Fruit fly (Drosophila melanogaster) whole organism, embryonic: ENCODE measurements around the gene CG31131.

Experiments
- Bgb ChIP-seq: fragments of 200-800 bp; sonication (Bioruptor generic); IDR thresholded peaks from 2 replicates; pipeline ENCODE4 v1.3.6; 2022; ENCODE audit warnings: missing biosample characterization, missing genetic modification characterization; ENCODE audit not compliant: partially characterized antibody
- CG10321 ChIP-seq: fragments of 200-800 bp; sonication (Bioruptor generic); IDR thresholded peaks from 2 replicates; pipeline ENCODE4 v1.3.6; 2022; ENCODE audit warnings: missing biosample characterization, missing genetic modification characterization
- CG10565 ChIP-seq: fragments of 200-800 bp; sonication (Bioruptor generic); optimal IDR thresholded peaks from 3 replicates; lab custom pipeline; 2016; ENCODE audit warnings: missing biosample characterization, mild to moderate bottlenecking, missing genetic modification characterization
- CG11398 ChIP-seq: fragments of 200-800 bp; sonication (Bioruptor generic); optimal IDR thresholded peaks from 2 replicates; lab custom pipeline; 2016; ENCODE audit warnings: missing biosample characterization, missing genetic modification characterization
- CG11723 ChIP-seq: fragments of 200-800 bp; sonication (Bioruptor generic); optimal IDR thresholded peaks from 2 replicates; lab custom pipeline; 2017; ENCODE audit warnings: missing biosample characterization, mild to moderate bottlenecking, missing genetic modification characterization
- CG12744 ChIP-seq: fragments of 200-800 bp; sonication (Bioruptor generic); optimal IDR thresholded peaks from 2 replicates; lab custom pipeline; 2016; ENCODE audit warnings: missing biosample characterization, missing genetic modification characterization
- CG13296 ChIP-seq: fragments of 200-800 bp; sonication (Bioruptor generic); optimal IDR thresholded peaks from 3 replicates; lab custom pipeline; 2018; ENCODE audit warnings: missing biosample characterization, mild to moderate bottlenecking, missing genetic modification characterization
- CG13624 ChIP-seq: fragments of 200-800 bp; sonication (Bioruptor generic); optimal IDR thresholded peaks from 2 replicates; lab custom pipeline; 2016; ENCODE audit warnings: missing biosample characterization, missing genetic modification characterization
- CG14014 ChIP-seq: fragments of 200-800 bp; sonication (Bioruptor generic); IDR thresholded peaks from 2 replicates; pipeline ENCODE4 v1.3.6; 2022; ENCODE audit warnings: missing biosample characterization, missing genetic modification characterization
- CG14050 ChIP-seq: fragments of 200-800 bp; sonication (Bioruptor generic); IDR thresholded peaks from 3 replicates; pipeline ENCODE4 v1.3.6; 2022; ENCODE audit warnings: missing biosample characterization, missing genetic modification characterization
- CG17385 ChIP-seq: fragments of 200-800 bp; sonication (Bioruptor generic); optimal IDR thresholded peaks from 3 replicates; lab custom pipeline; 2018; ENCODE audit warnings: missing biosample characterization, mild to moderate bottlenecking, missing genetic modification characterization
- CG18764 ChIP-seq: fragments of 200-800 bp; sonication (Bioruptor generic); optimal IDR thresholded peaks from 3 replicates; lab custom pipeline; 2016; ENCODE audit warnings: missing biosample characterization, missing genetic modification characterization
- CG2199 ChIP-seq: fragments of 200-800 bp; sonication (Bioruptor generic); IDR thresholded peaks from 3 replicates; pipeline ENCODE4 v1.3.6; 2022; ENCODE audit warnings: missing biosample characterization, missing genetic modification characterization
- CG2678 ChIP-seq: fragments of 200-800 bp; sonication (Bioruptor generic); optimal IDR thresholded peaks from 3 replicates; lab custom pipeline; 2019; ENCODE audit warnings: missing biosample characterization, mild to moderate bottlenecking, missing genetic modification characterization, moderate library complexity
- CG31224 ChIP-seq: fragments of 200-800 bp; sonication (Bioruptor generic); IDR thresholded peaks from 2 replicates; pipeline ENCODE4 v1.3.6; 2022; ENCODE audit warnings: missing biosample characterization, missing genetic modification characterization
- CG3847 ChIP-seq: fragments of 200-800 bp; sonication (Bioruptor generic); IDR thresholded peaks from 2 replicates; pipeline ENCODE4 v1.3.6; 2022; ENCODE audit warnings: missing biosample characterization, missing genetic modification characterization
- CG4820 ChIP-seq: fragments of 200-800 bp; sonication (Bioruptor generic); optimal IDR thresholded peaks from 3 replicates; lab custom pipeline; 2016; ENCODE audit warnings: missing biosample characterization, missing genetic modification characterization
- CG6254 ChIP-seq: fragments of 200-800 bp; sonication (Bioruptor generic); optimal IDR thresholded peaks from 3 replicates; lab custom pipeline; 2017; ENCODE audit warnings: mild to moderate bottlenecking, missing biosample characterization, missing genetic modification reagents, missing genetic modification characterization
- CG6791 ChIP-seq: fragments of 200-800 bp; sonication (Bioruptor generic); IDR thresholded peaks from 3 replicates; pipeline ENCODE4 v1.3.6; 2022; ENCODE audit warnings: missing biosample characterization, missing genetic modification characterization; ENCODE audit not compliant: partially characterized antibody
- CG8359 ChIP-seq: fragments of 200-800 bp; sonication (Bioruptor generic); optimal IDR thresholded peaks from 2 replicates; lab custom pipeline; 2017; ENCODE audit warnings: missing biosample characterization, mild to moderate bottlenecking, missing genetic modification characterization, borderline replicate concordance
- CG8478 ChIP-seq: fragments of >200 bp; optimal IDR thresholded peaks from 2 replicates; lab custom pipeline; 2018
- CG9437 ChIP-seq: fragments of 200-800 bp; sonication (Bioruptor generic); optimal IDR thresholded peaks from 2 replicates; lab custom pipeline; 2018; ENCODE audit warnings: missing biosample characterization, mild to moderate bottlenecking, missing genetic modification characterization
- CHES-1-like ChIP-seq: fragments of 200-800 bp; sonication (Bioruptor generic); optimal IDR thresholded peaks from 2 replicates; lab custom pipeline; 2016; ENCODE audit warnings: missing biosample characterization, missing genetic modification characterization
- CoRest ChIP-seq: fragments of 200-800 bp; sonication (Bioruptor generic); optimal IDR thresholded peaks from 3 replicates; lab custom pipeline; 2018; ENCODE audit warnings: missing biosample characterization, mild to moderate bottlenecking, missing genetic modification characterization, moderate library complexity
- Drgx ChIP-seq: fragments of 200-800 bp; sonication (Bioruptor generic); IDR thresholded peaks from 2 replicates; pipeline ENCODE4 v1.3.6; 2022; ENCODE audit warnings: missing biosample characterization, missing genetic modification characterization
- H2.0 ChIP-seq: fragments of 200-800 bp; sonication (Bioruptor generic); IDR thresholded peaks from 2 replicates; pipeline ENCODE4 v1.3.6; 2022; ENCODE audit warnings: missing biosample characterization, missing genetic modification characterization
- HLH54F ChIP-seq: fragments of 200-800 bp; sonication (Bioruptor generic); optimal IDR thresholded peaks from 3 replicates; lab custom pipeline; 2016; ENCODE audit warnings: missing biosample characterization, missing genetic modification characterization
- Hand ChIP-seq: fragments of 200-800 bp; sonication (Bioruptor generic); optimal IDR thresholded peaks from 2 replicates; lab custom pipeline; 2017; ENCODE audit warnings: mild to moderate bottlenecking, missing biosample characterization, missing genetic modification reagents, missing genetic modification characterization
- Lhr ChIP-seq: fragments of 200-800 bp; sonication (Bioruptor generic); optimal IDR thresholded peaks from 3 replicates; lab custom pipeline; 2017; ENCODE audit warnings: mild to moderate bottlenecking, missing biosample characterization, missing genetic modification reagents, missing genetic modification characterization
- Mad ChIP-seq: fragments of 200-800 bp; sonication (Bioruptor generic); optimal IDR thresholded peaks from 2 replicates; lab custom pipeline; 2016; ENCODE audit warnings: missing biosample characterization, missing genetic modification characterization
- Max ChIP-seq: fragments of 200-800 bp; sonication (Bioruptor generic); optimal IDR thresholded peaks from 2 replicates; lab custom pipeline; 2016; ENCODE audit warnings: missing biosample characterization, mild to moderate bottlenecking, missing genetic modification characterization
- Mrtf ChIP-seq: fragments of 200-800 bp; sonication (Bioruptor generic); IDR thresholded peaks from 3 replicates; pipeline ENCODE4 v1.3.6; 2022; ENCODE audit warnings: missing biosample characterization, missing genetic modification characterization
- NK7.1 ChIP-seq: fragments of 200-800 bp; sonication (Bioruptor generic); optimal IDR thresholded peaks from 3 replicates; lab custom pipeline; 2016; ENCODE audit warnings: missing biosample characterization, missing genetic modification characterization
- Oaz ChIP-seq: fragments of 200-800 bp; sonication (Bioruptor generic); IDR thresholded peaks from 2 replicates; pipeline ENCODE4 v1.3.6; 2022; ENCODE audit warnings: missing biosample characterization, missing genetic modification characterization
- Tbp ChIP-seq: fragments of >200 bp; optimal IDR thresholded peaks from 2 replicates; lab custom pipeline; 2018; ENCODE audit warnings: missing biosample characterization, missing genetic modification characterization
- YL-1 ChIP-seq: fragments of 200-800 bp; sonication (Bioruptor generic); optimal IDR thresholded peaks from 3 replicates; lab custom pipeline; 2017; ENCODE audit warnings: missing biosample characterization, mild to moderate bottlenecking, missing genetic modification characterization
- ab ChIP-seq: fragments of 200-800 bp; sonication (Bioruptor generic); optimal IDR thresholded peaks from 2 replicates; lab custom pipeline; 2016; ENCODE audit warnings: missing biosample characterization, missing genetic modification characterization
- ash1 ChIP-seq: fragments of 200-800 bp; sonication (Bioruptor generic); optimal IDR thresholded peaks from 2 replicates; lab custom pipeline; 2018; ENCODE audit warnings: missing biosample characterization, mild to moderate bottlenecking, missing genetic modification characterization
- bab2 ChIP-seq: fragments of 200-800 bp; sonication (Bioruptor generic); optimal IDR thresholded peaks from 2 replicates; lab custom pipeline; 2016; ENCODE audit warnings: missing biosample characterization, missing genetic modification characterization
- dm ChIP-seq: fragments of 200-800 bp; sonication (Bioruptor generic); optimal IDR thresholded peaks from 3 replicates; lab custom pipeline; 2016; ENCODE audit warnings: missing biosample characterization, missing genetic modification characterization
- emc ChIP-seq: fragments of 200-800 bp; sonication (Bioruptor generic); optimal IDR thresholded peaks from 2 replicates; lab custom pipeline; 2016; ENCODE audit warnings: missing biosample characterization, missing genetic modification characterization
- hth ChIP-seq: fragments of >200 bp; optimal IDR thresholded peaks from 2 replicates; lab custom pipeline; 2017; ENCODE audit warnings: inconsistent platforms
- jing ChIP-seq: fragments of 200-800 bp; sonication (Bioruptor generic); optimal IDR thresholded peaks from 2 replicates; lab custom pipeline; 2018; ENCODE audit warnings: missing biosample characterization, mild to moderate bottlenecking, missing genetic modification characterization
- knrl ChIP-seq: fragments of 200-800 bp; sonication (Bioruptor generic); IDR thresholded peaks from 3 replicates; pipeline ENCODE4 v1.3.6; 2022; ENCODE audit warnings: missing biosample characterization, missing genetic modification characterization; ENCODE audit not compliant: partially characterized antibody
- pnt ChIP-seq: fragments of 200-800 bp; sonication (Bioruptor generic); optimal IDR thresholded peaks from 3 replicates; lab custom pipeline; 2016; ENCODE audit warnings: missing biosample characterization, missing genetic modification characterization
- sens ChIP-seq: fragments of 200-800 bp; sonication (Bioruptor generic); peaks from one replicate; lab custom pipeline; 2016; ENCODE audit warnings: missing biosample characterization, missing genetic modification characterization
- sim ChIP-seq: fragments of 200-800 bp; sonication (Bioruptor generic); IDR thresholded peaks from 2 replicates; pipeline ENCODE4 v1.3.6; 2022; ENCODE audit warnings: missing biosample characterization, missing genetic modification characterization
- sna ChIP-seq: fragments of 200-800 bp; sonication (Bioruptor generic); IDR thresholded peaks from 2 replicates; pipeline ENCODE4 v1.3.6; 2022; ENCODE audit warnings: missing biosample characterization, missing genetic modification characterization; ENCODE audit not compliant: partially characterized antibody
- trem ChIP-seq: fragments of 200-800 bp; optimal IDR thresholded peaks from 3 replicates; lab custom pipeline; 2019; ENCODE audit warnings: missing biosample characterization, mild to moderate bottlenecking, missing genetic modification characterization, moderate library complexity
- ttk ChIP-seq: fragments of 200-800 bp; sonication (Bioruptor generic); IDR thresholded peaks from 2 replicates; pipeline ENCODE4 v2.1.2; 2022; ENCODE audit warnings: missing biosample characterization, missing genetic modification characterization
- unpg ChIP-seq: fragments of 200-800 bp; sonication (Bioruptor generic); optimal IDR thresholded peaks from 3 replicates; lab custom pipeline; 2018; ENCODE audit warnings: missing biosample characterization, mild to moderate bottlenecking, missing genetic modification characterization, moderate library complexity
- vnd ChIP-seq: fragments of 200-800 bp; sonication (Bioruptor generic); IDR thresholded peaks from 3 replicates; pipeline ENCODE4 v1.3.6; 2022; ENCODE audit warnings: missing biosample characterization, missing genetic modification characterization; ENCODE audit not compliant: partially characterized antibody
- wek ChIP-seq: fragments of 200-800 bp; sonication (Bioruptor generic); optimal IDR thresholded peaks from 3 replicates; lab custom pipeline; 2018; ENCODE audit warnings: missing biosample characterization, mild to moderate bottlenecking, missing genetic modification characterization, moderate library complexity

CG31131 gene

DNA sequence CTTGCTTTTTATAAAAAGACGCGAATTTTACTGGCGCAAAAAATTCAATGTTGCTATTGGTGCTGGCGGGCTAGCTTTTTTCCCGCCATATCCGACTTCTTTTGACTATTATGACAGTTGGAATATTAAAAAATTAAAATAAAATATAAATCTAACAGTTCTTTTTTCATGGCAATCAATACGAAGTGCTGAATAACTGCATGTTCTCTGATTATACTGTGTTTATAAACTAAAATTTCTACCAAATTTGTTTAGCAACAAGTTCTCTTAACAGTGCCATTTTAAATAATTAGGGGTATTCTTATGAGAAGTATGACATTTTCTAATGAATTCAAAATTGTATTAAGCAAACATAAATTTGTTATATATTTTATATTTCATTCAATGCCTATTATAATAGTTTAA, 43.6 kb downstream of the CG31131 start, which contains the start of gene Boh1 (continued):
- TF ChIP-seq NK7.1 (GFP tag; lab: Kevin White, UChicago) (no peak), knrl (no peak), CG11398 (GFP tag; lab: Kevin White, UChicago) (no peak), YL-1 (GFP tag; lab: Kevin White, UChicago) (peak; percentile 21), pnt (GFP tag; lab: Kevin White, UChicago) (no peak), CG13296 (GFP tag; lab: Kevin White, UChicago) (peak; percentile 56), CG3847 (GFP tag; lab: Robert Waterston, UW) (no peak), CG10321 (GFP tag; lab: Robert Waterston, UW) (no peak), CG14050 (no peak), CG6791 (no peak), CG17385 (GFP tag; lab: Kevin White, UChicago) (peak; percentile 52), jing (GFP tag; lab: Kevin White, UChicago) (no peak), Mrtf (GFP tag; lab: Robert Waterston, UW) (no peak), sna (GFP tag; lab: Robert Waterston, UW) (no peak), CG31224 (GFP tag; lab: Robert Waterston, UW) (no peak), wek (GFP tag; lab: Kevin White, UChicago) (peak; percentile 84), HLH54F (GFP tag; lab: Kevin White, UChicago) (no peak), sens (peak; percentile 68), CG4820 (GFP tag; lab: Kevin White, UChicago) (no peak), CG10565 (GFP tag; lab: Kevin White, UChicago) (no peak), dm (no peak), CG8478 (lab: Kevin White, UChicago) (no peak), CG6254 (no peak), CoRest (peak; percentile 56), Oaz (GFP tag; lab: Robert Waterston, UW) (no peak), CG12744 (GFP tag; lab: Kevin White, UChicago) (no peak), Drgx (GFP tag; lab: Robert Waterston, UW) (no peak), unpg (peak; percentile 21), ab (GFP tag; lab: Kevin White, UChicago) (no peak), CHES-1-like (GFP tag; lab: Kevin White, UChicago) (no peak), CG13624 (no peak), Hand (no peak), CG9437 (GFP tag; lab: Kevin White, UChicago) (no peak), CG2678 (tag; lab: Kevin White, UChicago) (peak; percentile 60), vnd (GFP tag; lab: Robert Waterston, UW) (no peak), ash1 (GFP tag; lab: Kevin White, UChicago) (no peak), hth (lab: Kevin White, UChicago) (no peak), CG14014 (no peak), bab2 (GFP tag; lab: Kevin White, UChicago) (no peak), CG18764 (peak; percentile 6), Mad (GFP tag; lab: Kevin White, UChicago) (no peak), trem (tag; lab: Kevin White, UChicago) (peak; percentile 65), ttk (no peak), Lhr (GFP tag; lab: Kevin White, UChicago) (no peak), Max (no peak), CG2199 (GFP tag; lab: Robert Waterston, UW) (no peak), H2.0 (GFP tag; lab: Robert Waterston, UW) (no peak), CG11723 (no peak), sim (GFP tag; lab: Robert Waterston, UW) (no peak), CG8359 (GFP tag; lab: Kevin White, UChicago) (no peak), Tbp (GFP tag; lab: Kevin White, UChicago) (no peak), Bgb (GFP tag; lab: Robert Waterston, UW) (no peak), emc (GFP tag; lab: Kevin White, UChicago) (no peak)
